Worm (Caenorhabditis elegans): Measurements from ENCODE around the gene bli-2.

The bli-2 gene

ce11 chrII:5604441-5604840 is 47.8 kb downstream of the bli-2 start:
- TF ChIP-seq cnd-1 (tag; optimal IDR thresholded peaks at IDR 0.05) (no peak), unc-39 (tag; optimal IDR thresholded peaks at IDR 0.05) (no peak), nhr-237 (tag; optimal IDR thresholded peaks at IDR 0.05) (no peak), nhr-2 (tag; optimal IDR thresholded peaks at IDR 0.05) (no peak), drap-1 (GFP tag; optimal IDR thresholded peaks at IDR 0.05) (no peak), lin-13 (tag; optimal IDR thresholded peaks at IDR 0.05) (no peak), lin-32 (GFP tag; optimal IDR thresholded peaks at IDR 0.05) (no peak), nhr-12 (tag; optimal IDR thresholded peaks at IDR 0.05) (no peak), blmp-1 (tag; optimal IDR thresholded peaks at IDR 0.05) (no peak), ceh-43 (GFP tag; optimal IDR thresholded peaks at IDR 0.05) (no peak), bed-3 (GFP tag; optimal IDR thresholded peaks at IDR 0.05) (no peak), elt-1 (tag; optimal IDR thresholded peaks at IDR 0.05; ENCODE audit: borderline replicate concordance, insufficient read depth) (no peak), ztf-11 (tag; optimal IDR thresholded peaks at IDR 0.05) (no peak), hlh-1 (tag; optimal IDR thresholded peaks at IDR 0.05) (no peak), M03D4.4 (tag; optimal IDR thresholded peaks at IDR 0.05) (no peak)

- TF ChIP-seq lsy-2 (tag; optimal IDR thresholded peaks at IDR 0.05) = no peak
- TF ChIP-seq ces-1 (GFP tag; optimal IDR thresholded peaks at IDR 0.05) = no peak
- no peak for TF ChIP-seq lin-13 (tag; optimal IDR thresholded peaks at IDR 0.05)
- no peak for TF ChIP-seq ceh-39 (tag; optimal IDR thresholded peaks at IDR 0.05)
- no peak for TF ChIP-seq M03D4.4 (tag; optimal IDR thresholded peaks at IDR 0.05)
Observed at ce11 chrII:5603194-5603593, 49.0 kb downstream of the bli-2 start, which contains the start of gene C17G10.6. TSS of gene C17G10.6 (minus strand) at chrII:5603294.

Data from whole organism, mixed stage, embryonic.